Fruit fly (Drosophila melanogaster) whole organism, embryonic: ENCODE data around the gene CG13108.

Experiments
- Adf1 ChIP-seq: fragments of 200-800 bp; sonication (Bioruptor generic); IDR thresholded peaks from 2 replicates; pipeline ENCODE4 v1.3.6; 2022; ENCODE audit warnings: missing biosample characterization, missing genetic modification characterization
- Atf6 ChIP-seq: fragments of 200-800 bp; sonication (Bioruptor generic); IDR thresholded peaks from 2 replicates; pipeline ENCODE4 v1.3.6; 2022; ENCODE audit warnings: missing biosample characterization, missing genetic modification characterization
- B-H2 ChIP-seq: fragments of 200-800 bp; sonication (Bioruptor generic); optimal IDR thresholded peaks from 2 replicates; lab custom pipeline; 2018; ENCODE audit warnings: missing biosample characterization, mild to moderate bottlenecking, missing genetic modification characterization
- CG10959 ChIP-seq: fragments of 200-800 bp; sonication (Bioruptor generic); IDR thresholded peaks from 2 replicates; pipeline ENCODE4 v1.3.6; 2022; ENCODE audit warnings: missing biosample characterization, missing genetic modification characterization
- CG10979 ChIP-seq: fragments of 200-800 bp; sonication (Bioruptor generic); optimal IDR thresholded peaks from 2 replicates; lab custom pipeline; 2018; ENCODE audit warnings: missing biosample characterization, mild to moderate bottlenecking, missing genetic modification characterization, moderate library complexity
- CG11085 ChIP-seq: fragments of 200-800 bp; sonication (Bioruptor generic); IDR thresholded peaks from 2 replicates; pipeline ENCODE4 v1.3.6; 2022; ENCODE audit warnings: missing biosample characterization, missing genetic modification characterization
- CG11695 ChIP-seq: fragments of 200-800 bp; sonication (Bioruptor generic); IDR thresholded peaks from 3 replicates; pipeline ENCODE4 v1.3.6; 2022; ENCODE audit warnings: missing biosample characterization, missing genetic modification characterization
- CG12769 ChIP-seq: fragments of 200-800 bp; sonication (Bioruptor generic); optimal IDR thresholded peaks from 2 replicates; lab custom pipeline; 2019; ENCODE audit warnings: missing biosample characterization, mild to moderate bottlenecking, missing genetic modification characterization, moderate library complexity
- CG14667 ChIP-seq: fragments of 200-800 bp; sonication (Bioruptor generic); IDR thresholded peaks from 2 replicates; pipeline ENCODE4 v1.3.6; 2022; ENCODE audit warnings: missing biosample characterization, missing genetic modification characterization
- CG17361 ChIP-seq: fragments of 200-800 bp; sonication (Bioruptor generic); IDR thresholded peaks from 3 replicates; pipeline ENCODE4 v1.3.6; 2022; ENCODE audit warnings: missing biosample characterization, missing genetic modification characterization
- CG1832 ChIP-seq: fragments of 200-800 bp; sonication (Bioruptor generic); optimal IDR thresholded peaks from 2 replicates; lab custom pipeline; 2017; ENCODE audit warnings: missing biosample characterization, mild to moderate bottlenecking, missing genetic modification characterization, inconsistent platforms
- CG18764 ChIP-seq: fragments of 200-800 bp; sonication (Bioruptor generic); optimal IDR thresholded peaks from 3 replicates; lab custom pipeline; 2016; ENCODE audit warnings: missing biosample characterization, missing genetic modification characterization
- CG2889 ChIP-seq: fragments of 200-800 bp; sonication (Bioruptor generic); IDR thresholded peaks from 3 replicates; pipeline ENCODE4 v1.3.6; 2022; ENCODE audit warnings: missing biosample characterization, missing genetic modification characterization
- CG3163 ChIP-seq: fragments of 200-800 bp; sonication (Bioruptor generic); optimal IDR thresholded peaks from 3 replicates; lab custom pipeline; 2016; ENCODE audit warnings: missing biosample characterization, missing genetic modification characterization
- CG32532 ChIP-seq: fragments of 200-800 bp; sonication (Bioruptor generic); IDR thresholded peaks from 2 replicates; pipeline ENCODE4 v1.3.6; 2022; ENCODE audit warnings: missing biosample characterization, missing genetic modification characterization
- CG4282 ChIP-seq: fragments of 200-800 bp; sonication (Bioruptor generic); optimal IDR thresholded peaks from 2 replicates; lab custom pipeline; 2016; ENCODE audit warnings: missing biosample characterization, missing genetic modification characterization
- CG7357 ChIP-seq: fragments of 200-800 bp; sonication (Bioruptor generic); IDR thresholded peaks from 3 replicates; pipeline ENCODE4 v1.3.6; 2022; ENCODE audit warnings: missing biosample characterization, missing genetic modification characterization
- CG7556 ChIP-seq: fragments of 200-800 bp; sonication (Bioruptor generic); optimal IDR thresholded peaks from 2 replicates; lab custom pipeline; 2017; ENCODE audit warnings: missing biosample characterization, mild to moderate bottlenecking, missing genetic modification characterization
- CG7745 ChIP-seq: fragments of 200-800 bp; sonication (Bioruptor generic); optimal IDR thresholded peaks from 2 replicates; lab custom pipeline; 2018; ENCODE audit warnings: missing biosample characterization, mild to moderate bottlenecking, missing genetic modification characterization, moderate library complexity
- CG7786 ChIP-seq: fragments of 200-800 bp; sonication (Bioruptor generic); optimal IDR thresholded peaks from 2 replicates; lab custom pipeline; 2016; ENCODE audit warnings: missing biosample characterization, missing genetic modification characterization
- CG9727 ChIP-seq: fragments of 200-800 bp; sonication (Bioruptor generic); optimal IDR thresholded peaks from 3 replicates; lab custom pipeline; 2017; ENCODE audit warnings: missing biosample characterization, mild to moderate bottlenecking, missing genetic modification characterization
- CTCF ChIP-seq: fragments of 200-800 bp; sonication (Bioruptor generic); optimal IDR thresholded peaks from 2 replicates; lab custom pipeline; 2017; ENCODE audit warnings: missing biosample characterization, mild to moderate bottlenecking, missing genetic modification characterization, moderate library complexity
- Chrac-16 ChIP-seq: fragments of 200-800 bp; sonication (Bioruptor generic); optimal IDR thresholded peaks from 3 replicates; lab custom pipeline; 2016; ENCODE audit warnings: missing biosample characterization, missing genetic modification characterization
- CrebB ChIP-seq: fragments of 200-800 bp; sonication (Bioruptor generic); optimal IDR thresholded peaks from 3 replicates; lab custom pipeline; 2018; ENCODE audit warnings: missing biosample characterization, mild to moderate bottlenecking, missing genetic modification characterization
- Dad ChIP-seq: fragments of 200-800 bp; sonication (Bioruptor generic); optimal IDR thresholded peaks from 3 replicates; lab custom pipeline; 2016; ENCODE audit warnings: missing biosample characterization, missing genetic modification characterization
- GATAe ChIP-seq: fragments of 200-800 bp; sonication (Bioruptor generic); conservative IDR thresholded peaks from 2 replicates; pipeline ENCODE4 v1.3.6; 2022; ENCODE audit warnings: missing biosample characterization, missing genetic modification characterization
- HLH3B ChIP-seq: fragments of 200-800 bp; sonication (Bioruptor generic); IDR thresholded peaks from 2 replicates; pipeline ENCODE4 v1.3.6; 2022; ENCODE audit warnings: missing biosample characterization, missing genetic modification characterization
- Hand ChIP-seq: fragments of 200-800 bp; sonication (Bioruptor generic); optimal IDR thresholded peaks from 2 replicates; lab custom pipeline; 2017; ENCODE audit warnings: mild to moderate bottlenecking, missing biosample characterization, missing genetic modification reagents, missing genetic modification characterization
- Nf-YB ChIP-seq: fragments of 200-800 bp; sonication (Bioruptor generic); optimal IDR thresholded peaks from 3 replicates; lab custom pipeline; 2019; ENCODE audit warnings: missing biosample characterization, mild to moderate bottlenecking, missing genetic modification characterization, moderate library complexity
- Stat92E ChIP-seq, 3 experiments: fragments of >200 bp in 2 of 3; fragments of 200-800 bp in 1 of 3; sonication (Bioruptor generic) in 1 of 3; optimal IDR thresholded peaks; 2 replicates each; lab custom pipeline; 2017 to 2019; ENCODE audit warnings: missing biosample characterization in 3 of 3, missing genetic modification characterization in 3 of 3, mild to moderate bottlenecking in 1 of 3, moderate library complexity in 1 of 3
- cas ChIP-seq: fragments of 200-800 bp; sonication (Bioruptor generic); IDR thresholded peaks from 2 replicates; pipeline ENCODE4 v1.3.6; 2022; ENCODE audit warnings: missing biosample characterization, missing genetic modification characterization
- cg ChIP-seq: fragments of 200-800 bp; sonication (Bioruptor generic); optimal IDR thresholded peaks from 3 replicates; lab custom pipeline; 2019; ENCODE audit warnings: missing biosample characterization, mild to moderate bottlenecking, missing genetic modification characterization, moderate library complexity
- chif ChIP-seq, 2 experiments: fragments of 200-800 bp; sonication (Bioruptor generic); optimal IDR thresholded peaks; 3 replicates each; lab custom pipeline; 2016; ENCODE audit warnings: missing biosample characterization in 2 of 2, missing genetic modification characterization in 2 of 2
- chm ChIP-seq: fragments of 200-800 bp; sonication (Bioruptor generic); IDR thresholded peaks from 2 replicates; pipeline ENCODE4 v1.3.6; 2022; ENCODE audit warnings: missing biosample characterization, missing genetic modification characterization
- fd96Cb ChIP-seq: fragments of 200-800 bp; sonication (Bioruptor generic); optimal IDR thresholded peaks from 2 replicates; lab custom pipeline; 2018; ENCODE audit warnings: missing biosample characterization, mild to moderate bottlenecking, missing genetic modification characterization, moderate library complexity
- fru ChIP-seq: fragments of >200 bp; optimal IDR thresholded peaks from 2 replicates; lab custom pipeline; 2017
- ftz-f1 ChIP-seq: fragments of 200-800 bp; sonication (Bioruptor generic); optimal IDR thresholded peaks from 2 replicates; lab custom pipeline; 2016; ENCODE audit warnings: missing biosample characterization, missing genetic modification characterization
- hkb ChIP-seq, 2 experiments: fragments of 200-800 bp in 1 of 2; fragments of >200 bp in 1 of 2; sonication (Bioruptor generic) in 1 of 2; IDR thresholded peaks in 1 of 2; optimal IDR thresholded peaks in 1 of 2; 2 replicates each; pipeline versions ENCODE4 v1.3.6 to Lab custom; 2017 to 2022; ENCODE audit warnings: missing biosample characterization in 1 of 2, missing genetic modification characterization in 1 of 2
- insv ChIP-seq, 2 experiments: fragments of 200-800 bp; sonication (Bioruptor generic); optimal IDR thresholded peaks; 3 replicates each; lab custom pipeline; 2016 to 2018; ENCODE audit warnings: missing biosample characterization in 2 of 2, missing genetic modification characterization in 2 of 2
- lola ChIP-seq, 3 experiments: fragments of >200 bp in 2 of 3; fragments of 200-800 bp in 1 of 3; sonication (Bioruptor generic) in 1 of 3; optimal IDR thresholded peaks; 2 replicates each; lab custom pipeline; 2017 to 2019; ENCODE audit warnings: missing biosample characterization in 3 of 3, missing genetic modification characterization in 3 of 3, mild to moderate bottlenecking in 1 of 3, moderate library complexity in 1 of 3
- mld ChIP-seq: fragments of 200-800 bp; sonication (Bioruptor generic); IDR thresholded peaks from 3 replicates; pipeline ENCODE4 v1.3.6; 2022; ENCODE audit warnings: missing biosample characterization, missing genetic modification characterization; ENCODE audit not compliant: partially characterized antibody
- oc ChIP-seq: fragments of 200-800 bp; sonication (Bioruptor generic); optimal IDR thresholded peaks from 2 replicates; lab custom pipeline; 2018; ENCODE audit warnings: missing biosample characterization, mild to moderate bottlenecking, missing genetic modification characterization, moderate library complexity
- pho ChIP-seq: fragments of 200-800 bp; sonication (Bioruptor generic); optimal IDR thresholded peaks from 2 replicates; lab custom pipeline; 2016; ENCODE audit warnings: missing biosample characterization, missing genetic modification characterization
- pnt ChIP-seq: fragments of 200-800 bp; sonication (Bioruptor generic); optimal IDR thresholded peaks from 3 replicates; lab custom pipeline; 2016; ENCODE audit warnings: missing biosample characterization, missing genetic modification characterization
- pzg ChIP-seq: fragments of 200-800 bp; sonication (Bioruptor generic); optimal IDR thresholded peaks from 3 replicates; lab custom pipeline; 2018; ENCODE audit warnings: missing biosample characterization, mild to moderate bottlenecking, missing genetic modification characterization, moderate library complexity
- sqz ChIP-seq: fragments of 200-800 bp; sonication (Bioruptor generic); optimal IDR thresholded peaks from 3 replicates; lab custom pipeline; 2018; ENCODE audit warnings: missing biosample characterization, mild to moderate bottlenecking, missing genetic modification characterization
- stc ChIP-seq: fragments of 200-800 bp; sonication (Bioruptor generic); IDR thresholded peaks from 2 replicates; pipeline ENCODE4 v1.3.6; 2022; ENCODE audit warnings: missing biosample characterization, missing genetic modification characterization
- tap ChIP-seq: fragments of 200-800 bp; optimal IDR thresholded peaks from 3 replicates; lab custom pipeline; 2019; ENCODE audit warnings: missing biosample characterization, mild to moderate bottlenecking, missing genetic modification characterization, moderate library complexity
- trem ChIP-seq: fragments of 200-800 bp; optimal IDR thresholded peaks from 3 replicates; lab custom pipeline; 2019; ENCODE audit warnings: missing biosample characterization, mild to moderate bottlenecking, missing genetic modification characterization, moderate library complexity
- twi ChIP-seq: fragments of 200-800 bp; optimal IDR thresholded peaks from 2 replicates; lab custom pipeline; 2019; ENCODE audit warnings: missing biosample characterization, mild to moderate bottlenecking, missing genetic modification characterization, moderate library complexity
- wdn ChIP-seq: fragments of 200-800 bp; sonication (Bioruptor generic); IDR thresholded peaks from 2 replicates; pipeline ENCODE4 v1.3.6; 2022; ENCODE audit warnings: missing biosample characterization, missing genetic modification characterization
- yki ChIP-seq: fragments of >200 bp; optimal IDR thresholded peaks from 3 replicates; lab custom pipeline; 2018

Gene CG13108

dm6 chr2L:9205133-9205615 lies 41.1 kb downstream of the CG13108 start (continued):
- TF ChIP-seq cas (GFP tag; lab: Robert Waterston, UW) (peak; percentile 66; the same call in 1 of the 2 replicates), Nf-YB (GFP tag; lab: Kevin White, UChicago) (no peak), sqz (GFP tag; lab: Kevin White, UChicago) (peak; percentile 73), B-H2 (GFP tag; lab: Kevin White, UChicago) (peak; percentile 85), ftz-f1 (GFP tag; lab: Kevin White, UChicago) (peak; percentile 12), CTCF (GFP tag; lab: Kevin White, UChicago) (no peak), Atf6 (peak; percentile 82), chif (GFP tag; optimal IDR thresholded peaks at IDR 0.05; lab: Kevin White, UChicago) (no peak), CG1832 (GFP tag; lab: Kevin White, UChicago) (no peak), cg (GFP tag; lab: Kevin White, UChicago) (peak; percentile 72), CrebB (peak; percentile 76), stc (GFP tag; lab: Robert Waterston, UW) (peak; percentile 33; the same call in 1 of the 2 replicates), HLH3B (GFP tag; lab: Robert Waterston, UW) (peak; percentile 39; the same call in 1 of the 2 replicates), CG14667 (no peak), CG3163 (peak; percentile 90), CG7745 (tag; lab: Kevin White, UChicago) (no peak), CG18764 (GFP tag; lab: Kevin White, UChicago) (no peak), yki (peak; percentile 15), Hand (GFP tag; lab: Kevin White, UChicago) (peak; percentile 33), tap (no peak), CG12769 (tag; lab: Kevin White, UChicago) (peak; percentile 77), twi (tag; lab: Kevin White, UChicago) (no peak), CG9727 (no peak), CG32532 (GFP tag; lab: Robert Waterston, UW) (peak; percentile 59; the same call in 1 of the 2 replicates)

DNA sequence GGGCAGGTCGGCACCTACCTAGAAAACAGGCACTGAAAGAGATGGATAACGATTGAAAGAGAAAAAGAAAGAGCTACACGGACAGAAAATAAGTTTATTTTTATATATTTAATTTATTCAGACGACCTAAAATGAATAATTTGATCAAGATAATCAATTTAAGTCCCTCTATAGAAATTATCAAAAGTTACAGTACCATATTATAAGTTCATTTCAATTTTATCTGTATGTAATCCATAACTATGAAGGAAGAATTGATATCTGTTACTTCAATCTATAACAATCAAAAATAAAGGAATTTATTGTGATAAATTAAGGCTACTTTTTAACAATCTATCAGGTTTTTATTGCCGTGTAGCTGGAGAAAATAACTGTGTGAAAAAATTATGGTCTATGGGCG lies 42.4 kb downstream of the CG13108 start:
- peak; percentile 32 for TF ChIP-seq trem
- no peak for TF ChIP-seq CG7357 (GFP tag; lab: Robert Waterston, UW)
- no peak for TF ChIP-seq Adf1 (GFP tag; lab: Robert Waterston, UW)
- no peak for TF ChIP-seq CG10959 (GFP tag; lab: Robert Waterston, UW)
- no peak for TF ChIP-seq insv (GFP tag; optimal IDR thresholded peaks at IDR 0.05; lab: Kevin White, UChicago)
- TF ChIP-seq lola (GFP tag; optimal IDR thresholded peaks at IDR 0.05; lab: Kevin White, UChicago): peak in 1 of 3 experiments; percentile 54
- no peak for TF ChIP-seq hkb (optimal IDR thresholded peaks at IDR 0.05; lab: Kevin White, UChicago)
- TF ChIP-seq hkb (GFP tag; IDR thresholded peaks at IDR 0.05; lab: Robert Waterston, UW): no peak
- peak; percentile 43 for TF ChIP-seq CG7556
- no peak for TF ChIP-seq CG7786 (GFP tag; lab: Kevin White, UChicago)
- no peak for TF ChIP-seq Dad (GFP tag; lab: Kevin White, UChicago)
- no peak for TF ChIP-seq oc
- TF ChIP-seq tap: peak; percentile 40
- peak; percentile 26 for TF ChIP-seq Chrac-16
- TF ChIP-seq CG17361 (GFP tag; lab: Robert Waterston, UW): peak; percentile 50; the same call in 1 of the 3 replicates
- TF ChIP-seq CG10979 (tag; lab: Kevin White, UChicago): peak; percentile 66
- TF ChIP-seq pho (GFP tag; lab: Kevin White, UChicago): no peak
- no peak for TF ChIP-seq GATAe
- no peak for TF ChIP-seq Stat92E (GFP tag; optimal IDR thresholded peaks at IDR 0.05; lab: Kevin White, UChicago)
- TF ChIP-seq fd96Cb (tag; lab: Kevin White, UChicago): peak; percentile 61
- no peak for TF ChIP-seq mld (GFP tag; lab: Robert Waterston, UW)
- no peak for TF ChIP-seq pnt
- no peak for TF ChIP-seq wdn (GFP tag; lab: Robert Waterston, UW)
- TF ChIP-seq pzg: no peak
- no peak for TF ChIP-seq chm (GFP tag; lab: Robert Waterston, UW)
- TF ChIP-seq CG2889 (GFP tag; lab: Robert Waterston, UW): no peak
- TF ChIP-seq fru (lab: Kevin White, UChicago): no peak
- TF ChIP-seq CG4282 (GFP tag; lab: Kevin White, UChicago): no peak
- no peak for TF ChIP-seq CG11695
- TF ChIP-seq CG11085 (GFP tag; lab: Robert Waterston, UW): no peak
